Fruit fly (Drosophila melanogaster) whole organism, embryonic: ENCODE results near the gene Muc11A.
A peak's percentile ranks its signal among the peaks of the same experiment; 100 is the strongest.

Source experiments
- BEAF-32 ChIP-seq: fragments of 200-800 bp; sonication (Bioruptor generic); optimal IDR thresholded peaks from 3 replicates; lab custom pipeline; 2017; ENCODE audit warnings: missing biosample characterization, missing genetic modification characterization, mild to moderate bottlenecking, moderate library complexity, missing genetic modification reagents
- Bdp1 ChIP-seq: fragments of 200-800 bp; sonication (Bioruptor generic); optimal IDR thresholded peaks from 3 replicates; lab custom pipeline; 2016; ENCODE audit warnings: missing biosample characterization, missing genetic modification characterization
- CG10267 ChIP-seq: fragments of 200-800 bp; sonication (Bioruptor generic); optimal IDR thresholded peaks from 2 replicates; lab custom pipeline; 2018; ENCODE audit warnings: missing biosample characterization, mild to moderate bottlenecking, missing genetic modification characterization, moderate library complexity
- CG10274 ChIP-seq: fragments of 200-800 bp; sonication (Bioruptor generic); optimal IDR thresholded peaks from 3 replicates; lab custom pipeline; 2017; ENCODE audit warnings: missing biosample characterization, mild to moderate bottlenecking, missing genetic modification characterization
- CG11696 ChIP-seq: fragments of 200-800 bp; sonication (Bioruptor generic); IDR thresholded peaks from 2 replicates; pipeline ENCODE4 v1.3.6; 2022; ENCODE audit warnings: missing biosample characterization, missing genetic modification characterization
- CG12391 ChIP-seq: fragments of 200-800 bp; sonication (Bioruptor generic); optimal IDR thresholded peaks from 3 replicates; lab custom pipeline; 2018; ENCODE audit warnings: missing biosample characterization, mild to moderate bottlenecking, missing genetic modification characterization, moderate library complexity
- CG14050 ChIP-seq: fragments of 200-800 bp; sonication (Bioruptor generic); IDR thresholded peaks from 3 replicates; pipeline ENCODE4 v1.3.6; 2022; ENCODE audit warnings: missing biosample characterization, missing genetic modification characterization
- CG14667 ChIP-seq: fragments of 200-800 bp; sonication (Bioruptor generic); IDR thresholded peaks from 2 replicates; pipeline ENCODE4 v1.3.6; 2022; ENCODE audit warnings: missing biosample characterization, missing genetic modification characterization
- CG15479 ChIP-seq: fragments of 200-800 bp; sonication (Bioruptor generic); optimal IDR thresholded peaks from 3 replicates; lab custom pipeline; 2019; ENCODE audit warnings: missing biosample characterization, mild to moderate bottlenecking, missing genetic modification characterization, moderate library complexity
- CG15601 ChIP-seq: fragments of 200-800 bp; sonication (Bioruptor generic); optimal IDR thresholded peaks from 3 replicates; lab custom pipeline; 2019; ENCODE audit warnings: missing biosample characterization, mild to moderate bottlenecking, missing genetic modification characterization, moderate library complexity
- CG1647 ChIP-seq: fragments of 200-800 bp; sonication (Bioruptor generic); optimal IDR thresholded peaks from 3 replicates; lab custom pipeline; 2016; ENCODE audit warnings: missing biosample characterization, missing genetic modification characterization
- CG16779 ChIP-seq: fragments of 200-800 bp; sonication (Bioruptor generic); IDR thresholded peaks from 2 replicates; pipeline ENCODE4 v1.3.6; 2022; ENCODE audit warnings: missing biosample characterization, missing genetic modification characterization
- CG16863 ChIP-seq: fragments of 200-800 bp; sonication (Bioruptor generic); optimal IDR thresholded peaks from 3 replicates; lab custom pipeline; 2016; ENCODE audit warnings: missing biosample characterization, missing genetic modification characterization
- CG17612 ChIP-seq: fragments of 200-800 bp; sonication (Bioruptor generic); IDR thresholded peaks from 2 replicates; pipeline ENCODE4 v1.3.6; 2022; ENCODE audit warnings: missing biosample characterization, missing genetic modification characterization
- CG1792 ChIP-seq: fragments of 200-800 bp; sonication (Bioruptor generic); optimal IDR thresholded peaks from 2 replicates; lab custom pipeline; 2016; ENCODE audit warnings: missing biosample characterization, missing genetic modification characterization
- CG2129 ChIP-seq: fragments of 200-800 bp; sonication (Bioruptor generic); IDR thresholded peaks from 2 replicates; pipeline ENCODE4 v1.3.6; 2022; ENCODE audit warnings: missing biosample characterization, missing genetic modification characterization; ENCODE audit not compliant: partially characterized antibody
- CG2202 ChIP-seq: fragments of 200-800 bp; sonication (Bioruptor generic); optimal IDR thresholded peaks from 2 replicates; lab custom pipeline; 2018; ENCODE audit warnings: missing biosample characterization, mild to moderate bottlenecking, missing genetic modification characterization
- CG3407 ChIP-seq: fragments of 200-800 bp; sonication (Bioruptor generic); optimal IDR thresholded peaks from 2 replicates; lab custom pipeline; 2018; ENCODE audit warnings: missing biosample characterization, mild to moderate bottlenecking, missing genetic modification characterization
- CG4820 ChIP-seq: fragments of 200-800 bp; sonication (Bioruptor generic); optimal IDR thresholded peaks from 3 replicates; lab custom pipeline; 2016; ENCODE audit warnings: missing biosample characterization, missing genetic modification characterization
- CG7357 ChIP-seq: fragments of 200-800 bp; sonication (Bioruptor generic); IDR thresholded peaks from 3 replicates; pipeline ENCODE4 v1.3.6; 2022; ENCODE audit warnings: missing biosample characterization, missing genetic modification characterization
- CG8944 ChIP-seq: fragments of 200-800 bp; sonication (Bioruptor generic); optimal IDR thresholded peaks from 3 replicates; lab custom pipeline; 2016; ENCODE audit warnings: missing biosample characterization, missing genetic modification characterization
- Dref ChIP-seq: fragments of 200-800 bp; sonication (Bioruptor generic); IDR thresholded peaks from 2 replicates; pipeline ENCODE4 v1.3.6; 2022; ENCODE audit warnings: missing biosample characterization, missing genetic modification characterization
- Ets65A ChIP-seq: fragments of 200-800 bp; sonication (Bioruptor generic); peaks from one replicate; lab custom pipeline; 2016; ENCODE audit warnings: missing biosample characterization, missing genetic modification characterization
- H2.0 ChIP-seq: fragments of 200-800 bp; sonication (Bioruptor generic); IDR thresholded peaks from 2 replicates; pipeline ENCODE4 v1.3.6; 2022; ENCODE audit warnings: missing biosample characterization, missing genetic modification characterization
- HHEX ChIP-seq: fragments of 200-800 bp; sonication (Bioruptor generic); optimal IDR thresholded peaks from 3 replicates; lab custom pipeline; 2017; ENCODE audit warnings: missing biosample characterization, mild to moderate bottlenecking, missing genetic modification characterization, missing genetic modification reagents
- HmgD ChIP-seq: fragments of 200-800 bp; sonication (Bioruptor generic); optimal IDR thresholded peaks from 3 replicates; lab custom pipeline; 2016; ENCODE audit warnings: missing biosample characterization, missing genetic modification characterization
- MESR4 ChIP-seq: fragments of 200-800 bp; sonication (Bioruptor generic); optimal IDR thresholded peaks from 2 replicates; lab custom pipeline; 2018; ENCODE audit warnings: missing biosample characterization, mild to moderate bottlenecking, missing genetic modification characterization, moderate library complexity
- NFAT ChIP-seq: fragments of 200-800 bp; sonication (Bioruptor generic); IDR thresholded peaks from 2 replicates; pipeline ENCODE4 v1.3.6; 2022; ENCODE audit warnings: missing biosample characterization, missing genetic modification characterization
- Oli ChIP-seq: fragments of 200-800 bp; sonication (Bioruptor generic); optimal IDR thresholded peaks from 2 replicates; lab custom pipeline; 2018; ENCODE audit warnings: missing biosample characterization, mild to moderate bottlenecking, missing genetic modification characterization, moderate library complexity
- TFAM ChIP-seq: fragments of 200-800 bp; sonication (Bioruptor generic); optimal IDR thresholded peaks from 2 replicates; lab custom pipeline; 2017; ENCODE audit warnings: missing biosample characterization, missing genetic modification characterization, inconsistent platforms
- az2 ChIP-seq: fragments of 200-800 bp; sonication (Bioruptor generic); optimal IDR thresholded peaks from 3 replicates; lab custom pipeline; 2016; ENCODE audit warnings: missing biosample characterization, missing genetic modification characterization
- chif ChIP-seq, 2 experiments: fragments of 200-800 bp; sonication (Bioruptor generic); optimal IDR thresholded peaks; 3 replicates each; lab custom pipeline; 2016; ENCODE audit warnings: missing biosample characterization in 2 of 2, missing genetic modification characterization in 2 of 2
- corto ChIP-seq: fragments of 200-800 bp; sonication (Bioruptor generic); optimal IDR thresholded peaks from 2 replicates; lab custom pipeline; 2016; ENCODE audit warnings: missing biosample characterization, mild to moderate bottlenecking, missing genetic modification characterization, moderate library complexity
- danr ChIP-seq: fragments of 200-800 bp; sonication (Bioruptor generic); IDR thresholded peaks from 2 replicates; pipeline ENCODE4 v1.3.6; 2022; ENCODE audit warnings: missing biosample characterization, missing genetic modification characterization
- dmrt99B ChIP-seq: fragments of 200-800 bp; sonication (Bioruptor generic); optimal IDR thresholded peaks from 2 replicates; lab custom pipeline; 2018; ENCODE audit warnings: missing biosample characterization, mild to moderate bottlenecking, missing genetic modification characterization, moderate library complexity
- dysf ChIP-seq: fragments of 200-800 bp; sonication (Bioruptor generic); IDR thresholded peaks from 3 replicates; pipeline ENCODE4 v1.3.6; 2022; ENCODE audit warnings: missing biosample characterization, missing genetic modification characterization
- ems ChIP-seq: fragments of 200-800 bp; sonication (Bioruptor generic); optimal IDR thresholded peaks from 3 replicates; lab custom pipeline; 2016; ENCODE audit warnings: missing biosample characterization, missing genetic modification characterization
- exex ChIP-seq: fragments of 200-800 bp; sonication (Bioruptor generic); optimal IDR thresholded peaks from 4 replicates; lab custom pipeline; 2018; ENCODE audit warnings: missing biosample characterization, mild to moderate bottlenecking, missing genetic modification characterization, moderate library complexity
- gsb-n ChIP-seq: fragments of 200-800 bp; sonication (Bioruptor generic); optimal IDR thresholded peaks from 3 replicates; lab custom pipeline; 2018; ENCODE audit warnings: missing biosample characterization, mild to moderate bottlenecking, missing genetic modification characterization
- kay ChIP-seq: fragments of 200-800 bp; sonication (Bioruptor generic); optimal IDR thresholded peaks from 2 replicates; lab custom pipeline; 2016; ENCODE audit warnings: missing biosample characterization, missing genetic modification characterization
- mirr ChIP-seq: fragments of 200-800 bp; sonication (Bioruptor generic); optimal IDR thresholded peaks from 3 replicates; lab custom pipeline; 2018; ENCODE audit warnings: missing biosample characterization, mild to moderate bottlenecking, missing genetic modification characterization
- pnt ChIP-seq: fragments of 200-800 bp; sonication (Bioruptor generic); optimal IDR thresholded peaks from 3 replicates; lab custom pipeline; 2016; ENCODE audit warnings: missing biosample characterization, missing genetic modification characterization
- pzg ChIP-seq: fragments of 200-800 bp; sonication (Bioruptor generic); optimal IDR thresholded peaks from 3 replicates; lab custom pipeline; 2018; ENCODE audit warnings: missing biosample characterization, mild to moderate bottlenecking, missing genetic modification characterization, moderate library complexity
- rib ChIP-seq: fragments of 200-800 bp; sonication (Bioruptor generic); IDR thresholded peaks from 2 replicates; pipeline ENCODE4 v1.3.6; 2022; ENCODE audit warnings: missing biosample characterization, missing genetic modification characterization
- schlank ChIP-seq: fragments of 200-800 bp; sonication (Bioruptor generic); optimal IDR thresholded peaks from 2 replicates; lab custom pipeline; 2018; ENCODE audit warnings: missing biosample characterization, mild to moderate bottlenecking, missing genetic modification characterization
- sens ChIP-seq: fragments of 200-800 bp; sonication (Bioruptor generic); peaks from one replicate; lab custom pipeline; 2016; ENCODE audit warnings: missing biosample characterization, missing genetic modification characterization
- sug ChIP-seq: fragments of 200-800 bp; optimal IDR thresholded peaks from 2 replicates; lab custom pipeline; 2019; ENCODE audit warnings: missing biosample characterization, mild to moderate bottlenecking, missing genetic modification characterization, moderate library complexity
- tap ChIP-seq: fragments of 200-800 bp; optimal IDR thresholded peaks from 3 replicates; lab custom pipeline; 2019; ENCODE audit warnings: missing biosample characterization, mild to moderate bottlenecking, missing genetic modification characterization, moderate library complexity
- tll ChIP-seq, 2 experiments: fragments of 200-800 bp in 1 of 2; fragments of >200 bp in 1 of 2; sonication (Bioruptor generic) in 1 of 2; optimal IDR thresholded peaks; 2 replicates each; lab custom pipeline; 2017 to 2019; ENCODE audit warnings: missing biosample characterization in 2 of 2, missing genetic modification characterization in 2 of 2, mild to moderate bottlenecking in 1 of 2, moderate library complexity in 1 of 2
- twi ChIP-seq: fragments of 200-800 bp; optimal IDR thresholded peaks from 2 replicates; lab custom pipeline; 2019; ENCODE audit warnings: missing biosample characterization, mild to moderate bottlenecking, missing genetic modification characterization, moderate library complexity
- unpg ChIP-seq: fragments of 200-800 bp; sonication (Bioruptor generic); optimal IDR thresholded peaks from 3 replicates; lab custom pipeline; 2018; ENCODE audit warnings: missing biosample characterization, mild to moderate bottlenecking, missing genetic modification characterization, moderate library complexity

Gene Muc11A

DNA sequence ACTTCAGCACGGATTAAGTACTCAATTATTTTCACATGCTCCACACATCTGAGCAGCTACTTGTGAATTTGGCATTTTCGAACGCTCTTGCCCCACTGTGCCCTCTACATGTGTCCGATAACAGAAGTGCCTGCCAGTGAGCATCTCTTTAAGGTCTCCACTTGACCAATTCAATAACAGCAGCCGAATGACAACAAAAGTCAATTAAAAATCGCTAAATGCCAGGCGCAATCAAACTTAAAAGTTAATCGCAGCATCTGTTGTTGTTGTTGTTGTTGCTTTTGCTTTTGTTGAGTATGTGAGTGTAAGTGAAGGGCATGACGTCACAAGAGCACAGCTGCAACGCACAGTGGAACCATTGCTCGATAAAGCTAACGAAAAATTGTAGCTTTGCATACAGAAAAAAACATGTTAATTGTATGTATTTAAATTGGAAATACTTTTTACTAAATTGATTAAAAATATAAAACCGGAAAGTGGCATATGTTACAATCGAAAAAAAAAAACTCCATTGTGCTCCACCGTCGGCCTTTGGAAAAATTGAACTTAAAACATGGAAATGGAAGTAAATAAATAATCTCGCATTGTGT, 44.7 kb upstream of the Muc11A start (continued):
- TF ChIP-seq danr (no peak), HmgD (no peak), CG14667 (peak; percentile 37; the same call in 1 of the 2 replicates), twi (tag; lab: Kevin White, UChicago) (no peak), Bdp1 (GFP tag; lab: Kevin White, UChicago) (no peak), CG16779 (GFP tag; lab: Robert Waterston, UW) (no peak), sens (GFP tag; lab: Kevin White, UChicago) (peak; percentile 86), CG3407 (no peak), corto (GFP tag; lab: Kevin White, UChicago) (no peak), mirr (no peak), pzg (GFP tag; lab: Kevin White, UChicago) (no peak), MESR4 (no peak), CG11696 (no peak; the same call in 1 of the 2 replicates), HHEX (peak; percentile 14), CG14050 (GFP tag; lab: Robert Waterston, UW) (0 out of 3 replicates have a peak, but pooled peaks have one; percentile 9), CG12391 (tag; lab: Kevin White, UChicago) (peak; percentile 36), schlank (tag; lab: Kevin White, UChicago) (no peak), sug (tag; lab: Kevin White, UChicago) (peak; percentile 18), CG2129 (GFP tag; lab: Robert Waterston, UW) (no peak), pnt (GFP tag; lab: Kevin White, UChicago) (no peak), gsb-n (tag; lab: Kevin White, UChicago) (no peak), Ets65A (peak; percentile 74), CG10267 (peak; percentile 9), Dref (GFP tag; lab: Robert Waterston, UW) (no peak), CG16863 (peak; percentile 11), CG7357 (GFP tag; lab: Robert Waterston, UW) (0 out of 3 replicates have a peak, but pooled peaks have one; percentile 22), az2 (GFP tag; lab: Kevin White, UChicago) (peak; percentile 8), CG2202 (no peak), dysf (peak; percentile 40; the same call in 1 of the 3 replicates), dmrt99B (tag; lab: Kevin White, UChicago) (no peak), CG1647 (no peak), TFAM (GFP tag; lab: Kevin White, UChicago) (no peak), CG17612 (GFP tag; lab: Robert Waterston, UW) (no peak), CG4820 (GFP tag; lab: Kevin White, UChicago) (no peak), tll (GFP tag; optimal IDR thresholded peaks at IDR 0.05; lab: Kevin White, UChicago) (no peak), CG15479 (GFP tag; lab: Kevin White, UChicago) (no peak), tap (no peak), unpg (GFP tag; lab: Kevin White, UChicago) (peak; percentile 29), CG10274 (no peak), H2.0 (GFP tag; lab: Robert Waterston, UW) (peak; percentile 30), NFAT (GFP tag; lab: Robert Waterston, UW) (no peak), rib (no peak), CG8944 (GFP tag; lab: Kevin White, UChicago) (no peak), Oli (tag; lab: Kevin White, UChicago) (peak; percentile 17), ems (no peak), exex (peak; percentile 2), kay (no peak), CG15601 (tag; lab: Kevin White, UChicago) (no peak), chif (GFP tag; optimal IDR thresholded peaks at IDR 0.05; lab: Kevin White, UChicago) (peak in 1 of 2 experiments; percentile 32), CG1792 (GFP tag; lab: Kevin White, UChicago) (no peak), BEAF-32 (GFP tag; lab: Kevin White, UChicago) (no peak)
